Fruit fly (Drosophila melanogaster): ENCODE results near the gene scf.

scf gene

DNA sequence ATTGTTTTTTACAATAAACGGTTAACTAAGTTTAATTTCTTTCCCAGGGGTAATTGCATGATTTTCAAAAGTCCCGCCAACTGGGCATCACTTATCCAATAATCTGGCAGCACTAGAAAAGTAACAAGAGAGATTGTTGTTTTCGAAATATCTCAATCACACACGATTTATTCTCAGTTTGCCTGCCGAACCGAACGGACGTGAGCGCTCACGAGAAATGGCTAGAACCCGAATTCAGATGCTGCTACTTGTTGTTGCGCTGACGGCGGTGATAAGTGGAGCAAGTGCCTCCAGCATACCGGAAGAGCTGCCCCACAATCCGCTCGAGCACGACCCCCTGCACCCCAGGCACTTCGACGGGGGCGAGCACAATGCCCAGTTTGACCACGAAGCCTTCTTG is at the start of gene scf:
scf (plus strand) TSS at position 164 of the 400 bp plus-strand sequence.
- TF ChIP-seq gro (GFP tag; optimal IDR thresholded peaks at IDR 0.05) (peak; percentile 60), CG15011 (GFP tag; optimal IDR thresholded peaks at IDR 0.05) (no peak), CG11093 (GFP tag; IDR thresholded peaks at IDR 0.05) (no peak), CG6854 (GFP tag; optimal IDR thresholded peaks at IDR 0.05) (no peak), Hey (tag; optimal IDR thresholded peaks at IDR 0.05) (no peak), Deaf1 (tag; optimal IDR thresholded peaks at IDR 0.05) (peak; percentile 78), sens (GFP tag) (peak; percentile 70), CG34376 (GFP tag; optimal IDR thresholded peaks at IDR 0.05) (peak; percentile 55), Med (GFP tag) (peak; percentile 73), tna (GFP tag; IDR thresholded peaks at IDR 0.05; ENCODE audit: partially characterized antibody) (no peak), pb (GFP tag; optimal IDR thresholded peaks at IDR 0.05) (peak; percentile 41), Doc3 (GFP tag; IDR thresholded peaks at IDR 0.05; ENCODE audit: partially characterized antibody) (peak; percentile 28; the same call in 1 of the 3 replicates), corto (GFP tag; optimal IDR thresholded peaks at IDR 0.05) (no peak), CG18599 (GFP tag; optimal IDR thresholded peaks at IDR 0.05) (no peak), CG11695 (GFP tag; IDR thresholded peaks at IDR 0.05) (0 out of 3 replicates have a peak, but pooled peaks have one; percentile 36), CG13424 (tag; optimal IDR thresholded peaks at IDR 0.05) (no peak), CG17829 (tag; optimal IDR thresholded peaks at IDR 0.05) (peak; percentile 56), CG32532 (GFP tag; IDR thresholded peaks at IDR 0.05) (0 out of 2 replicates have a peak, but pooled peaks have one; percentile 52), mld (GFP tag; IDR thresholded peaks at IDR 0.05; ENCODE audit: partially characterized antibody) (no peak), CG4328 (GFP tag; optimal IDR thresholded peaks at IDR 0.05) (no peak), hth (optimal IDR thresholded peaks at IDR 0.05) (no peak), zfh1 (GFP tag; IDR thresholded peaks at IDR 0.05) (no peak), CG6654 (GFP tag; optimal IDR thresholded peaks at IDR 0.05) (no peak), knrl (GFP tag; IDR thresholded peaks at IDR 0.05; ENCODE audit: partially characterized antibody) (no peak), CG11247 (GFP tag; IDR thresholded peaks at IDR 0.05) (0 out of 2 replicates have a peak, but pooled peaks have one; percentile 15), Fer2 (tag; optimal IDR thresholded peaks at IDR 0.05) (no peak), p53 (GFP tag; optimal IDR thresholded peaks at IDR 0.05) (peak; percentile 2), h (optimal IDR thresholded peaks at IDR 0.05) (no peak), slp2 (GFP tag; optimal IDR thresholded peaks at IDR 0.05) (no peak), cg (GFP tag; optimal IDR thresholded peaks at IDR 0.05) (no peak), gce (GFP tag; IDR thresholded peaks at IDR 0.05) (no peak; the same call in 2 of the 3 replicates), lmd (GFP tag; IDR thresholded peaks at IDR 0.05) (no peak), Fer1 (GFP tag; optimal IDR thresholded peaks at IDR 0.05) (peak; percentile 35), luna (GFP tag; optimal IDR thresholded peaks at IDR 0.05) (no peak), CG10979 (tag; optimal IDR thresholded peaks at IDR 0.05) (no peak), CG13624 (GFP tag; optimal IDR thresholded peaks at IDR 0.05) (peak; percentile 11), Atf6 (GFP tag; IDR thresholded peaks at IDR 0.05) (0 out of 2 replicates have a peak, but pooled peaks have one; percentile 24), tio (GFP tag; optimal IDR thresholded peaks at IDR 0.05) (no peak), CG12219 (GFP tag; optimal IDR thresholded peaks at IDR 0.05) (no peak), CG13123 (GFP tag; optimal IDR thresholded peaks at IDR 0.05) (no peak), Lhr (GFP tag; optimal IDR thresholded peaks at IDR 0.05) (no peak), wek (GFP tag; optimal IDR thresholded peaks at IDR 0.05) (no peak), Nf-YA (GFP tag; IDR thresholded peaks at IDR 0.05) (no peak), CoRest (tag; optimal IDR thresholded peaks at IDR 0.05) (no peak), MTF-1 (GFP tag; optimal IDR thresholded peaks at IDR 0.05; ENCODE audit: borderline replicate concordance) (peak; percentile 24), CG2678 (tag; optimal IDR thresholded peaks at IDR 0.05) (no peak), sna (GFP tag; IDR thresholded peaks at IDR 0.05; ENCODE audit: partially characterized antibody) (peak; percentile 15; the same call in 1 of the 2 replicates), CG11504 (tag; optimal IDR thresholded peaks at IDR 0.05) (no peak), D (optimal IDR thresholded peaks at IDR 0.05) (no peak), D (GFP tag; optimal IDR thresholded peaks at IDR 0.05) (no peak), chif (GFP tag; optimal IDR thresholded peaks at IDR 0.05) (no peak)
